Worm (Caenorhabditis elegans) whole organism, L4 larva: Measurements from ENCODE around the gene frpr-13.
A peak's percentile ranks its signal among the peaks of the same experiment; 100 is the strongest.

Experiments used
- D1046.2 ChIP-seq: fragments of 200-800 bp; sonication (Bioruptor generic); IDR thresholded peaks from 2 replicates; pipeline ENCODE4 v1.3.6; 2022; ENCODE audit warnings: missing genetic modification characterization, missing compliant biosample characterization
- F44E2.7 ChIP-seq: fragments of 200-800 bp; sonication (Bioruptor generic); IDR thresholded peaks from 2 replicates; pipeline ENCODE4 v2.1.2; 2022; ENCODE audit warnings: missing genetic modification characterization, missing compliant biosample characterization
- Y75B8A.6 ChIP-seq: fragments of 200-800 bp; sonication (Bioruptor generic); IDR thresholded peaks from 2 replicates; pipeline ENCODE4 v1.3.6; 2022; ENCODE audit warnings: missing genetic modification reagents, missing genetic modification characterization, missing compliant biosample characterization
- aha-1 ChIP-seq: fragments of 150-350 bp; peaks from one replicate; lab custom pipeline; 2014; ENCODE audit warnings: missing biosample characterization, missing genetic modification characterization
- aly-2 ChIP-seq: sonication (generic microtip); optimal IDR thresholded peaks from 2 replicates; lab custom pipeline; 2018; ENCODE audit warnings: missing biosample characterization, missing genetic modification characterization
- ces-1 ChIP-seq: fragments of 150-350 bp; sonication (generic microtip); optimal IDR thresholded peaks from 4 replicates; lab custom pipeline; 2014; ENCODE audit warnings: missing biosample characterization, missing genetic modification reagents, missing genetic modification characterization
- daf-19 ChIP-seq: fragments of 200-800 bp; sonication (Bioruptor generic); conservative IDR thresholded peaks from 2 replicates; pipeline ENCODE4 v1.3.6; 2022; ENCODE audit warnings: missing genetic modification characterization, missing compliant biosample characterization
- dmd-8 ChIP-seq: fragments of 200-800 bp; sonication (Bioruptor generic); IDR thresholded peaks from 2 replicates; pipeline ENCODE4 v1.3.6; 2022; ENCODE audit warnings: missing genetic modification characterization, missing compliant biosample characterization
- dpl-1 ChIP-seq: fragments of 150-350 bp; optimal IDR thresholded peaks from 2 replicates; lab custom pipeline; 2014; ENCODE audit warnings: missing biosample characterization, missing genetic modification reagents, missing genetic modification characterization
- dve-1 ChIP-seq: sonication (generic microtip); optimal IDR thresholded peaks from 2 replicates; lab custom pipeline; 2017; ENCODE audit warnings: antibody characterized with exemption, mild to moderate bottlenecking, missing genetic modification characterization, missing compliant biosample characterization; ENCODE audit not compliant: insufficient read depth
- fkh-10 ChIP-seq: fragments of 150-350 bp; optimal IDR thresholded peaks from 2 replicates; lab custom pipeline; 2014; ENCODE audit warnings: missing biosample characterization, missing genetic modification reagents, missing genetic modification characterization
- hif-1 ChIP-seq, 2 experiments: sonication (generic microtip); optimal IDR thresholded peaks; 2 replicates each; lab custom pipeline; 2016 to 2017; ENCODE audit warnings: missing compliant biosample characterization in 2 of 2, missing genetic modification characterization in 2 of 2, missing genetic modification reagents in 2 of 2, missing genotype in 2 of 2, mild to moderate bottlenecking in 1 of 2
- hlh-11 ChIP-seq: fragments of 200-800 bp; sonication (Bioruptor generic); optimal IDR thresholded peaks from 2 replicates; lab custom pipeline; 2018; ENCODE audit warnings: mild to moderate bottlenecking, missing genetic modification characterization, missing compliant biosample characterization
- hlh-30 ChIP-seq: sonication (generic microtip); optimal IDR thresholded peaks from 2 replicates; lab custom pipeline; 2017; ENCODE audit warnings: antibody characterized with exemption, mild to moderate bottlenecking, missing genetic modification characterization, missing compliant biosample characterization; ENCODE audit not compliant: insufficient read depth
- jun-1 ChIP-seq: fragments of 150-350 bp; optimal IDR thresholded peaks from 2 replicates; lab custom pipeline; 2014; ENCODE audit warnings: missing biosample characterization, missing genetic modification reagents, missing genetic modification characterization
- lin-1 ChIP-seq: fragments of 200-800 bp; sonication (Bioruptor generic); IDR thresholded peaks from 2 replicates; pipeline ENCODE4 v1.3.6; 2022; ENCODE audit warnings: missing genetic modification reagents, missing genetic modification characterization, missing compliant biosample characterization
- lin-38 ChIP-seq: fragments of 200-800 bp; sonication (Bioruptor generic); IDR thresholded peaks from 2 replicates; pipeline ENCODE4 v1.3.6; 2022; ENCODE audit warnings: missing genetic modification reagents, missing genetic modification characterization, missing compliant biosample characterization
- mes-2 ChIP-seq: sonication (generic microtip); optimal IDR thresholded peaks from 2 replicates; lab custom pipeline; 2016; ENCODE audit warnings: missing genotype, mild to moderate bottlenecking, missing genetic modification characterization, missing compliant biosample characterization; ENCODE audit not compliant: poor library complexity, severe bottlenecking
- mxl-3 ChIP-seq: fragments of 200-800 bp; sonication (Bioruptor generic); optimal IDR thresholded peaks from 2 replicates; lab custom pipeline; 2018; ENCODE audit warnings: mild to moderate bottlenecking, missing genetic modification characterization, missing compliant biosample characterization
- nhr-11 ChIP-seq: fragments of 150-350 bp; optimal IDR thresholded peaks from 2 replicates; lab custom pipeline; 2014; ENCODE audit warnings: missing biosample characterization, missing genetic modification characterization
- nhr-28 ChIP-seq: fragments of 150-350 bp; optimal IDR thresholded peaks from 2 replicates; lab custom pipeline; 2014; ENCODE audit warnings: missing biosample characterization, missing genetic modification characterization
- pha-4 ChIP-seq, 2 experiments: fragments of 150-350 bp in 1 of 2; fragments of 200-800 bp in 1 of 2; sonication (Bioruptor generic) in 1 of 2; IDR thresholded peaks in 1 of 2; optimal IDR thresholded peaks in 1 of 2; 2 replicates each; pipeline versions ENCODE4 v1.3.6 to Lab custom; 2014 to 2022; ENCODE audit warnings: missing genetic modification characterization in 2 of 2, missing genetic modification reagents in 2 of 2, missing biosample characterization in 1 of 2, missing compliant biosample characterization in 1 of 2
- php-3 ChIP-seq: fragments of 200-800 bp; sonication (Bioruptor generic); IDR thresholded peaks from 2 replicates; pipeline ENCODE4 v1.3.6; 2022; ENCODE audit warnings: missing genetic modification reagents, missing genetic modification characterization, missing compliant biosample characterization
- pqm-1 ChIP-seq: sonication (generic microtip); optimal IDR thresholded peaks from 2 replicates; lab custom pipeline; 2017; ENCODE audit warnings: missing biosample characterization, missing genetic modification characterization
- set-16 ChIP-seq: fragments of 200-800 bp; sonication (Bioruptor generic); IDR thresholded peaks from 2 replicates; pipeline ENCODE4 v1.3.6; 2022; ENCODE audit warnings: missing genetic modification reagents, missing genetic modification characterization, missing compliant biosample characterization
- tag-97 ChIP-seq: fragments of 200-800 bp; sonication (Bioruptor generic); IDR thresholded peaks from 2 replicates; pipeline ENCODE4 v1.3.6; 2022; ENCODE audit warnings: missing genetic modification characterization, missing compliant biosample characterization
- unc-130 ChIP-seq: sonication (generic microtip); optimal IDR thresholded peaks from 2 replicates; lab custom pipeline; 2016; ENCODE audit warnings: missing genetic modification reagents, missing genetic modification characterization, missing compliant biosample characterization
- unc-62 ChIP-seq, 3 experiments: fragments of 150-350 bp in 1 of 3; sonication (generic microtip); optimal IDR thresholded peaks in 2 of 3; peaks in 1 of 3; 1 replicate in 1 of 3; 2 replicates in 2 of 3; lab custom pipeline; 2014 to 2017; ENCODE audit warnings: missing biosample characterization in 3 of 3, missing genetic modification characterization in 3 of 3, missing genetic modification reagents in 3 of 3, missing genotype in 1 of 3
- zag-1 ChIP-seq: fragments of 150-350 bp; optimal IDR thresholded peaks from 2 replicates; lab custom pipeline; 2014; ENCODE audit warnings: missing biosample characterization, missing genetic modification characterization

frpr-13 gene

ce11 chrV:8939424-8940065, 40.7 kb downstream of the frpr-13 start (continued):
- no peak for TF ChIP-seq mes-2
- no peak for TF ChIP-seq mxl-3 (GFP tag; lab: Kevin White, UChicago)
- no peak for TF ChIP-seq pqm-1 (tag; lab: Kevin White, UChicago)
- peak; percentile 54 for TF ChIP-seq pha-4 (GFP tag; IDR thresholded peaks at IDR 0.05; lab: Robert Waterston, UW)
- no peak for TF ChIP-seq pha-4 (tag; optimal IDR thresholded peaks at IDR 0.05; lab: Kevin White, UChicago)

DNA sequence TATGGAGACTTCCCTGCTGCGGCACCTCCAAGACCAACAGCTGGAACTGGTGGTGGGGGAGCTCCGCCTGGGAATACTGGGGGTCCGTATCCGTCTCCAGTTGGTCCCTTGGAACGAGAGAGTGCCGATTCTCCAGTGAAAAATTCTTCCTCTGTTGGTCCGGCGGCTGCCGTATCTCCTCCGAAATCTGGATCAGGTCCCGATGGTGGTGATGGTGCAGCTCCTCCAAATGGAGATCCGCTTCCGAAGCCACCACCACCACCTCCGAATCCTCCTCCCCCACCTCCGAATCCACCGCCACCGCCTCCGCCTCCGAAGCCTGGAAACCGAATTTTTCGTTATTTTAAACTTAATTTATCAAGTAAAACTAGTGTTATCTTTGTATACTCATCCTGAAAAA, 41.6 kb downstream of the frpr-13 start:
- TF ChIP-seq lin-1 (GFP tag; lab: Robert Waterston, UW) (no peak), unc-130 (GFP tag; lab: Kevin White, UChicago) (no peak), unc-62 (GFP tag; optimal IDR thresholded peaks at IDR 0.05 in 1 of 2; lab: Kevin White, UChicago) (peak in 1 of 2 experiments; percentile 42), unc-62 (tag; optimal IDR thresholded peaks at IDR 0.05; lab: Kevin White, UChicago) (no peak), Y75B8A.6 (GFP tag; lab: Robert Waterston, UW) (no peak), jun-1 (no peak), dve-1 (tag; lab: Kevin White, UChicago) (no peak), aly-2 (tag; lab: Kevin White, UChicago) (no peak), hlh-30 (tag; lab: Kevin White, UChicago) (no peak), fkh-10 (GFP tag; lab: Kevin White, UChicago) (no peak), set-16 (peak; percentile 95), lin-38 (no peak)

DNA sequence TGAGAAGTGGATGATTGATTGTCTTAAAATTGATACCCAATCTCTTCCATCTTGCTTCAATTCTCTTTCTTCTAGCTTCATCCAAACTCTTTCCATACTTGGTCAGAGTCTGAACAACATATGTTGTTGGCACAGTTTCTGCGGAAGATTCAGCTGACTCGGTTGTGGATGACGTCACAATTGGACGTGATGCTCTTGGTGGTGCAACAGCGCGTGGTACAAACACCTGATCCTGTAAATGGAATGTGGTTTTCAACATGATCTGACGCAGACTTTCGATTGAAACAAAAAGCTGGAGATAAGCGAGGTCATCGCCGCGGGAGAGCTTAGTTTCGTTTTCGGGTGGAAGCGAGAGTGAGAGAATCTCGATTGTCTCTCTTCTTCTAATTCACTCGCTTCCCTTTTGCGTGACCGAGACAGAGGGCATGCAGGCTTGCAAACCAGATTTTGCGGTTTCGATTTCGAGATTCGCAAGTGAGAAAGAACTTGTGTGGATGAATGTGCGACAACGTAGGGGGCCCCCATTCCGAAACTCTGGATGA, 43.7 kb downstream of the frpr-13 start:
- TF ChIP-seq mxl-3 (GFP tag; lab: Kevin White, UChicago) (peak; percentile 7), hlh-30 (tag; lab: Kevin White, UChicago) (peak; percentile 71), nhr-28 (tag; lab: Kevin White, UChicago) (no peak), aha-1 (tag; lab: Kevin White, UChicago) (peak; percentile 22), D1046.2 (GFP tag; lab: Robert Waterston, UW) (no peak)
- TF ChIP-seq, all 104 proteins: peak for 3

- no peak for TF ChIP-seq aly-2 (tag; lab: Kevin White, UChicago)
- TF ChIP-seq Y75B8A.6 (GFP tag; lab: Robert Waterston, UW): no peak
- TF ChIP-seq php-3 (GFP tag; lab: Robert Waterston, UW): no peak
- no peak for TF ChIP-seq F44E2.7 (GFP tag; lab: Robert Waterston, UW)
- no peak for TF ChIP-seq ces-1
- no peak for TF ChIP-seq tag-97 (GFP tag; lab: Robert Waterston, UW)
- TF ChIP-seq daf-19: no peak
- TF ChIP-seq zag-1 (tag; lab: Kevin White, UChicago): no peak
Observed at ce11 chrV:8943963-8944362, 45.1 kb downstream of the frpr-13 start, which contains the start of gene T19A5.3. T19A5.3 (minus strand) TSS chrV:8944063.

DNA sequence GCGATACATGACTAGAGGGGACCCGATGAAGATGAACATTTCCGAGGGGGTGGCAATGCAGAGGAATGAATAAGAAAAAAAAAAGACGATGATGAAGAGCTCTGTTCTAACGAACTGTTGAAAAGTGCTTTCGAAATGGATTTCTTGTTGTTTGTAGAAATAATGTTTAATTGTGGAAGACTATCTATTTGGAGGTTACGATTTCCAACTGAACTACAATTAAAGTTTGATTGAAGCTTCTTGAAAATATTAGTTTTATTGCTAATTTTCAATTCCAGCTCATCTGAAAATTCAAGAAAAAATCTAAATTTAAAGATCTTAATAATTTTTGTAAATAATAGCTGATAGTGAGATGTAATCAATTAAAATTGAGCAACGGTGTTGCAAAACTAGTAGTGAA, 45.6 kb downstream of the frpr-13 start:
- TF ChIP-seq hif-1 (tag; optimal IDR thresholded peaks at IDR 0.05; lab: Kevin White, UChicago) (no peak), aha-1 (tag; lab: Kevin White, UChicago) (peak; percentile 90)

- TF ChIP-seq D1046.2 (GFP tag; lab: Robert Waterston, UW): no peak
- no peak for TF ChIP-seq dmd-8 (GFP tag; lab: Robert Waterston, UW)
- TF ChIP-seq hlh-11 (tag; lab: Kevin White, UChicago): peak; percentile 9
- TF ChIP-seq mxl-3 (GFP tag; lab: Kevin White, UChicago): peak; percentile 13
- no peak for TF ChIP-seq unc-130 (GFP tag; lab: Kevin White, UChicago)
- no peak for TF ChIP-seq nhr-11 (tag; lab: Kevin White, UChicago)
- TF ChIP-seq dpl-1 (GFP tag; lab: Kevin White, UChicago): no peak
- peak in 1 of 2 experiments; percentile 92 for TF ChIP-seq unc-62 (GFP tag; optimal IDR thresholded peaks at IDR 0.05 in 1 of 2; lab: Kevin White, UChicago)
- TF ChIP-seq unc-62 (tag; optimal IDR thresholded peaks at IDR 0.05; lab: Kevin White, UChicago): no peak
- TF ChIP-seq F44E2.7 (GFP tag; lab: Robert Waterston, UW): no peak
Observed at ce11 chrV:8946142-8946541, 47.3 kb downstream of the frpr-13 start.
